Fruit fly (Drosophila melanogaster) whole organism, embryonic: ENCODE measurements around the gene Atpalpha.

Source experiments
- Aef1 ChIP-seq: fragments of 200-800 bp; sonication (Bioruptor generic); IDR thresholded peaks from 3 replicates; pipeline ENCODE4 v1.3.6; 2022; ENCODE audit warnings: missing biosample characterization, missing genetic modification characterization
- CG11560 ChIP-seq: fragments of 200-800 bp; sonication (Bioruptor generic); IDR thresholded peaks from 3 replicates; pipeline ENCODE4 v1.3.6; 2022; ENCODE audit warnings: missing biosample characterization, missing genetic modification characterization
- CG11723 ChIP-seq: fragments of 200-800 bp; sonication (Bioruptor generic); optimal IDR thresholded peaks from 2 replicates; lab custom pipeline; 2017; ENCODE audit warnings: missing biosample characterization, mild to moderate bottlenecking, missing genetic modification characterization
- CG12659 ChIP-seq: fragments of 200-800 bp; sonication (Bioruptor generic); optimal IDR thresholded peaks from 3 replicates; lab custom pipeline; 2017; ENCODE audit warnings: mild to moderate bottlenecking, missing biosample characterization, missing genetic modification reagents, missing genetic modification characterization
- CG12744 ChIP-seq: fragments of 200-800 bp; sonication (Bioruptor generic); optimal IDR thresholded peaks from 2 replicates; lab custom pipeline; 2016; ENCODE audit warnings: missing biosample characterization, missing genetic modification characterization
- CG14860 ChIP-seq: fragments of 200-800 bp; sonication (Bioruptor generic); IDR thresholded peaks from 3 replicates; pipeline ENCODE4 v1.3.6; 2022; ENCODE audit warnings: missing biosample characterization, missing genetic modification characterization; ENCODE audit not compliant: partially characterized antibody
- CG1603 ChIP-seq: fragments of 200-800 bp; sonication (Bioruptor generic); optimal IDR thresholded peaks from 2 replicates; lab custom pipeline; 2019; ENCODE audit warnings: missing biosample characterization, mild to moderate bottlenecking, missing genetic modification characterization, moderate library complexity
- CG16813 ChIP-seq: fragments of 200-800 bp; sonication (Bioruptor generic); IDR thresholded peaks from 3 replicates; pipeline ENCODE4 v1.3.6; 2022; ENCODE audit warnings: missing biosample characterization, missing genetic modification characterization; ENCODE audit not compliant: partially characterized antibody
- CG16815 ChIP-seq: fragments of 200-800 bp; sonication (Bioruptor generic); optimal IDR thresholded peaks from 3 replicates; lab custom pipeline; 2017; ENCODE audit warnings: missing biosample characterization, mild to moderate bottlenecking, missing genetic modification characterization
- CG18262 ChIP-seq: fragments of 200-800 bp; optimal IDR thresholded peaks from 3 replicates; lab custom pipeline; 2019; ENCODE audit warnings: missing biosample characterization, mild to moderate bottlenecking, missing genetic modification characterization, moderate library complexity
- CG2678 ChIP-seq: fragments of 200-800 bp; sonication (Bioruptor generic); optimal IDR thresholded peaks from 3 replicates; lab custom pipeline; 2019; ENCODE audit warnings: missing biosample characterization, mild to moderate bottlenecking, missing genetic modification characterization, moderate library complexity
- CG3065 ChIP-seq: fragments of 200-800 bp; sonication (Bioruptor generic); optimal IDR thresholded peaks from 2 replicates; lab custom pipeline; 2016; ENCODE audit warnings: missing biosample characterization, missing genetic modification characterization
- CG31388 ChIP-seq: fragments of 200-800 bp; sonication (Bioruptor generic); optimal IDR thresholded peaks from 2 replicates; lab custom pipeline; 2016; ENCODE audit warnings: missing biosample characterization, missing genetic modification characterization
- CG3726 ChIP-seq: fragments of 200-800 bp; sonication (Bioruptor generic); IDR thresholded peaks from 3 replicates; pipeline ENCODE4, ENCODE4 v1.3.6; 2022; ENCODE audit warnings: missing biosample characterization, missing genetic modification characterization
- CG3995 ChIP-seq: fragments of 200-800 bp; sonication (Bioruptor generic); optimal IDR thresholded peaks from 3 replicates; lab custom pipeline; 2016; ENCODE audit warnings: missing biosample characterization, missing genetic modification characterization
- CG4820 ChIP-seq: fragments of 200-800 bp; sonication (Bioruptor generic); optimal IDR thresholded peaks from 3 replicates; lab custom pipeline; 2016; ENCODE audit warnings: missing biosample characterization, missing genetic modification characterization
- CG6683 ChIP-seq: fragments of 200-800 bp; sonication (Bioruptor generic); optimal IDR thresholded peaks from 2 replicates; lab custom pipeline; 2017; ENCODE audit warnings: missing biosample characterization, mild to moderate bottlenecking, missing genetic modification characterization, missing genetic modification reagents
- CG6791 ChIP-seq: fragments of 200-800 bp; sonication (Bioruptor generic); IDR thresholded peaks from 3 replicates; pipeline ENCODE4 v1.3.6; 2022; ENCODE audit warnings: missing biosample characterization, missing genetic modification characterization; ENCODE audit not compliant: partially characterized antibody
- CG8089 ChIP-seq: fragments of 200-800 bp; sonication (Bioruptor generic); optimal IDR thresholded peaks from 3 replicates; lab custom pipeline; 2016; ENCODE audit warnings: missing biosample characterization, missing genetic modification characterization
- CG9215 ChIP-seq: fragments of 200-800 bp; sonication (Bioruptor generic); IDR thresholded peaks from 2 replicates; pipeline ENCODE4 v1.3.6; 2022; ENCODE audit warnings: missing biosample characterization, missing genetic modification characterization
- CG9876 ChIP-seq: fragments of 200-800 bp; sonication (Bioruptor generic); optimal IDR thresholded peaks from 2 replicates; lab custom pipeline; 2016; ENCODE audit warnings: missing biosample characterization, missing genetic modification characterization
- CTCF ChIP-seq: fragments of 200-800 bp; sonication (Bioruptor generic); optimal IDR thresholded peaks from 2 replicates; lab custom pipeline; 2017; ENCODE audit warnings: missing biosample characterization, mild to moderate bottlenecking, missing genetic modification characterization, moderate library complexity
- Dfd ChIP-seq, 2 experiments: fragments of >200 bp; optimal IDR thresholded peaks; 2 replicates each; lab custom pipeline; 2017; ENCODE audit warnings: missing biosample characterization in 2 of 2, missing genetic modification characterization in 2 of 2
- Dip3 ChIP-seq: fragments of 200-800 bp; sonication (Bioruptor generic); optimal IDR thresholded peaks from 3 replicates; lab custom pipeline; 2016; ENCODE audit warnings: missing biosample characterization, missing genetic modification characterization
- Dp ChIP-seq: fragments of 200-800 bp; sonication (Bioruptor generic); optimal IDR thresholded peaks from 2 replicates; lab custom pipeline; 2018; ENCODE audit warnings: missing biosample characterization, mild to moderate bottlenecking, missing genetic modification characterization, moderate library complexity
- E2f2 ChIP-seq: fragments of 200-800 bp; sonication (Bioruptor generic); IDR thresholded peaks from 2 replicates; pipeline ENCODE4 v1.3.6; 2022; ENCODE audit warnings: missing biosample characterization, missing genetic modification characterization
- Fer1 ChIP-seq: fragments of 200-800 bp; sonication (Bioruptor generic); optimal IDR thresholded peaks from 2 replicates; lab custom pipeline; 2017; ENCODE audit warnings: missing biosample characterization, mild to moderate bottlenecking, missing genetic modification characterization
- Gsc ChIP-seq: fragments of 200-800 bp; sonication (Bioruptor generic); IDR thresholded peaks from 2 replicates; pipeline ENCODE4 v1.3.6; 2022; ENCODE audit warnings: missing biosample characterization, missing genetic modification characterization
- H2.0 ChIP-seq: fragments of 200-800 bp; sonication (Bioruptor generic); IDR thresholded peaks from 2 replicates; pipeline ENCODE4 v1.3.6; 2022; ENCODE audit warnings: missing biosample characterization, missing genetic modification characterization
- HLH4C ChIP-seq: fragments of 200-800 bp; sonication (Bioruptor generic); IDR thresholded peaks from 3 replicates; pipeline ENCODE4 v1.3.6; 2022; ENCODE audit warnings: missing biosample characterization, missing genetic modification characterization; ENCODE audit not compliant: partially characterized antibody
- MBD-R2 ChIP-seq: fragments of 200-800 bp; sonication (Bioruptor generic); IDR thresholded peaks from 2 replicates; pipeline ENCODE4 v1.3.6; 2022; ENCODE audit warnings: missing biosample characterization, missing genetic modification characterization
- Mad ChIP-seq: fragments of 200-800 bp; sonication (Bioruptor generic); optimal IDR thresholded peaks from 2 replicates; lab custom pipeline; 2016; ENCODE audit warnings: missing biosample characterization, missing genetic modification characterization
- NFAT ChIP-seq: fragments of 200-800 bp; sonication (Bioruptor generic); IDR thresholded peaks from 2 replicates; pipeline ENCODE4 v1.3.6; 2022; ENCODE audit warnings: missing biosample characterization, missing genetic modification characterization
- NK7.1 ChIP-seq: fragments of 200-800 bp; sonication (Bioruptor generic); optimal IDR thresholded peaks from 3 replicates; lab custom pipeline; 2016; ENCODE audit warnings: missing biosample characterization, missing genetic modification characterization
- Taf1 ChIP-seq: fragments of 200-800 bp; sonication (Bioruptor generic); IDR thresholded peaks from 2 replicates; pipeline ENCODE4 v1.3.6; 2022; ENCODE audit warnings: missing biosample characterization, missing genetic modification characterization
- YL-1 ChIP-seq: fragments of 200-800 bp; sonication (Bioruptor generic); optimal IDR thresholded peaks from 3 replicates; lab custom pipeline; 2017; ENCODE audit warnings: missing biosample characterization, mild to moderate bottlenecking, missing genetic modification characterization
- bbx ChIP-seq: fragments of 200-800 bp; sonication (Bioruptor generic); IDR thresholded peaks from 2 replicates; pipeline ENCODE4 v1.3.6; 2022; ENCODE audit warnings: missing biosample characterization, missing genetic modification characterization; ENCODE audit not compliant: partially characterized antibody
- dm ChIP-seq: fragments of 200-800 bp; sonication (Bioruptor generic); optimal IDR thresholded peaks from 3 replicates; lab custom pipeline; 2016; ENCODE audit warnings: missing biosample characterization, missing genetic modification characterization
- emc ChIP-seq: fragments of 200-800 bp; sonication (Bioruptor generic); optimal IDR thresholded peaks from 2 replicates; lab custom pipeline; 2016; ENCODE audit warnings: missing biosample characterization, missing genetic modification characterization
- gt ChIP-seq: fragments of 200-800 bp; sonication (Bioruptor generic); IDR thresholded peaks from 2 replicates; pipeline ENCODE4 v1.3.6; 2022; ENCODE audit warnings: missing biosample characterization, missing genetic modification characterization
- hth ChIP-seq: fragments of >200 bp; optimal IDR thresholded peaks from 2 replicates; lab custom pipeline; 2017; ENCODE audit warnings: inconsistent platforms
- ken ChIP-seq: fragments of 200-800 bp; sonication (Bioruptor generic); IDR thresholded peaks from 3 replicates; pipeline ENCODE4 v1.3.6; 2022; ENCODE audit warnings: missing biosample characterization, missing genetic modification characterization
- lab ChIP-seq: fragments of 200-800 bp; sonication (Bioruptor generic); optimal IDR thresholded peaks from 3 replicates; lab custom pipeline; 2017; ENCODE audit warnings: missing biosample characterization, missing genetic modification characterization, mild to moderate bottlenecking, moderate library complexity, missing genetic modification reagents
- lov ChIP-seq, 2 experiments: fragments of 200-800 bp in 1 of 2; fragments of >200 bp in 1 of 2; sonication (Bioruptor generic) in 1 of 2; IDR thresholded peaks in 1 of 2; optimal IDR thresholded peaks in 1 of 2; 2 replicates in 1 of 2; 3 replicates in 1 of 2; pipeline versions ENCODE4 v1.3.6 to Lab custom; 2017 to 2022; ENCODE audit warnings: missing biosample characterization in 1 of 2, missing genetic modification characterization in 1 of 2
- odd ChIP-seq: fragments of 200-800 bp; sonication (Bioruptor generic); optimal IDR thresholded peaks from 2 replicates; lab custom pipeline; 2017; ENCODE audit warnings: missing biosample characterization, mild to moderate bottlenecking, missing genetic modification characterization
- org-1 ChIP-seq: fragments of 200-800 bp; sonication (Bioruptor generic); optimal IDR thresholded peaks from 2 replicates; lab custom pipeline; 2017; ENCODE audit warnings: missing biosample characterization, missing genetic modification characterization
- p53 ChIP-seq: fragments of 200-800 bp; sonication (Bioruptor generic); optimal IDR thresholded peaks from 2 replicates; lab custom pipeline; 2016; ENCODE audit warnings: missing biosample characterization, missing genetic modification characterization
- pho ChIP-seq: fragments of 200-800 bp; sonication (Bioruptor generic); optimal IDR thresholded peaks from 2 replicates; lab custom pipeline; 2016; ENCODE audit warnings: missing biosample characterization, missing genetic modification characterization
- slp2 ChIP-seq: fragments of 200-800 bp; sonication (Bioruptor generic); optimal IDR thresholded peaks from 2 replicates; lab custom pipeline; 2016; ENCODE audit warnings: missing biosample characterization, missing genetic modification characterization
- sqz ChIP-seq: fragments of 200-800 bp; sonication (Bioruptor generic); optimal IDR thresholded peaks from 3 replicates; lab custom pipeline; 2018; ENCODE audit warnings: missing biosample characterization, mild to moderate bottlenecking, missing genetic modification characterization

The Atpalpha gene

dm6 chr3R:21017464-21018080 is 69.1 kb downstream of the Atpalpha start, which contains the start of gene Rlip (continued):
- TF ChIP-seq CG6683 (GFP tag; lab: Kevin White, UChicago) (no peak), HLH4C (GFP tag; lab: Robert Waterston, UW) (peak; percentile 59; the same call in 2 of the 3 replicates), CG16815 (no peak), CG31388 (GFP tag; lab: Kevin White, UChicago) (no peak), p53 (peak; percentile 40), slp2 (peak; percentile 30), CG9876 (GFP tag; lab: Kevin White, UChicago) (peak; percentile 11), H2.0 (GFP tag; lab: Robert Waterston, UW) (no peak), CG4820 (GFP tag; lab: Kevin White, UChicago) (peak; percentile 47), CG16813 (GFP tag; lab: Robert Waterston, UW) (peak; percentile 62), CG3065 (GFP tag; lab: Kevin White, UChicago) (no peak), org-1 (no peak), CG12744 (no peak), CG11560 (tag; lab: Robert Waterston, UW) (peak; percentile 93), Mad (GFP tag; lab: Kevin White, UChicago) (peak; percentile 24), emc (no peak), Taf1 (GFP tag; lab: Robert Waterston, UW) (no peak), NFAT (peak; percentile 75), Fer1 (GFP tag; lab: Kevin White, UChicago) (peak; percentile 50), bbx (peak; percentile 67; the same call in 1 of the 2 replicates), CTCF (peak; percentile 97), CG11723 (GFP tag; lab: Kevin White, UChicago) (no peak), MBD-R2 (GFP tag; lab: Robert Waterston, UW) (peak; percentile 93), CG9215 (GFP tag; lab: Robert Waterston, UW) (peak; percentile 25; the same call in 1 of the 2 replicates), CG12659 (peak; percentile 55), CG8089 (GFP tag; lab: Kevin White, UChicago) (peak; percentile 44), CG1603 (tag; lab: Kevin White, UChicago) (peak; percentile 75), CG2678 (tag; lab: Kevin White, UChicago) (peak; percentile 20), Dp (GFP tag; lab: Kevin White, UChicago) (peak; percentile 65), gt (GFP tag; lab: Robert Waterston, UW) (no peak), CG14860 (GFP tag; lab: Robert Waterston, UW) (0 out of 3 replicates have a peak, but pooled peaks have one; percentile 34), odd (GFP tag; lab: Kevin White, UChicago) (no peak), CG3726 (no peak), Gsc (no peak), CG3995 (peak; percentile 22), dm (peak; percentile 10), Aef1 (GFP tag; lab: Robert Waterston, UW) (peak; percentile 38), CG18262 (no peak), CG6791 (GFP tag; lab: Robert Waterston, UW) (peak; percentile 82), hth (lab: Kevin White, UChicago) (no peak), NK7.1 (GFP tag; lab: Kevin White, UChicago) (peak; percentile 22), ken (GFP tag; lab: Robert Waterston, UW) (peak; percentile 55; the same call in 2 of the 3 replicates), lov (optimal IDR thresholded peaks at IDR 0.05; lab: Kevin White, UChicago) (no peak), lov (GFP tag; IDR thresholded peaks at IDR 0.05; lab: Robert Waterston, UW) (no peak), lab (GFP tag; lab: Kevin White, UChicago) (peak; percentile 63), Dip3 (peak; percentile 58), sqz (no peak), YL-1 (GFP tag; lab: Kevin White, UChicago) (peak; percentile 28), pho (GFP tag; lab: Kevin White, UChicago) (peak; percentile 42), E2f2 (peak; percentile 67), Dfd (GFP tag; optimal IDR thresholded peaks at IDR 0.05; lab: Kevin White, UChicago) (no peak)
